Worm (Caenorhabditis elegans) whole organism, L4 larva: ENCODE measurements around the gene sup-35.
A peak's percentile ranks its signal among the peaks of the same experiment; 100 is the strongest.

Experiments
- F10B5.3 ChIP-seq: sonication (generic microtip); optimal IDR thresholded peaks from 2 replicates; lab custom pipeline; 2016; ENCODE audit warnings: mild to moderate bottlenecking, missing genetic modification characterization, missing compliant biosample characterization
- F44E2.7 ChIP-seq: fragments of 200-800 bp; sonication (Bioruptor generic); IDR thresholded peaks from 2 replicates; pipeline ENCODE4 v2.1.2; 2022; ENCODE audit warnings: missing genetic modification characterization, missing compliant biosample characterization
- T20F7.1 ChIP-seq: fragments of 200-800 bp; sonication (Bioruptor generic); optimal IDR thresholded peaks from 2 replicates; lab custom pipeline; 2018; ENCODE audit warnings: mild to moderate bottlenecking, missing genetic modification characterization, missing compliant biosample characterization
- Y105C5A.15 ChIP-seq: fragments of 200-800 bp; sonication (Bioruptor generic); IDR thresholded peaks from 2 replicates; pipeline ENCODE4 v1.3.6; 2022; ENCODE audit warnings: missing genetic modification characterization, missing compliant biosample characterization
- Y5F2A.4 ChIP-seq: fragments of 200-800 bp; sonication (Bioruptor generic); optimal IDR thresholded peaks from 2 replicates; lab custom pipeline; 2018; ENCODE audit warnings: mild to moderate bottlenecking, missing genetic modification characterization, missing compliant biosample characterization
- ZK546.5 ChIP-seq, 2 experiments: sonication (generic microtip); optimal IDR thresholded peaks; 2 replicates each; lab custom pipeline; 2017; ENCODE audit warnings: missing biosample characterization in 2 of 2, missing genetic modification characterization in 2 of 2
- aha-1 ChIP-seq: fragments of 150-350 bp; peaks from one replicate; lab custom pipeline; 2014; ENCODE audit warnings: missing biosample characterization, missing genetic modification characterization
- aly-2 ChIP-seq: sonication (generic microtip); optimal IDR thresholded peaks from 2 replicates; lab custom pipeline; 2018; ENCODE audit warnings: missing biosample characterization, missing genetic modification characterization
- ceh-20 ChIP-seq: fragments of 200-800 bp; sonication (Bioruptor generic); IDR thresholded peaks from 2 replicates; pipeline ENCODE4 v1.3.6; 2022; ENCODE audit warnings: missing genetic modification reagents, missing genetic modification characterization, missing compliant biosample characterization
- ceh-44 ChIP-seq: fragments of 200-800 bp; sonication (Bioruptor generic); IDR thresholded peaks from 2 replicates; pipeline ENCODE4 v1.3.6; 2022; ENCODE audit warnings: missing genetic modification reagents, missing genetic modification characterization, missing compliant biosample characterization
- ceh-62 ChIP-seq: sonication (generic microtip); optimal IDR thresholded peaks from 2 replicates; lab custom pipeline; 2017; ENCODE audit warnings: missing biosample characterization, missing genetic modification characterization
- ctbp-1 ChIP-seq: fragments of 200-800 bp; sonication (Bioruptor generic); IDR thresholded peaks from 2 replicates; pipeline ENCODE4 v1.3.6; 2022; ENCODE audit warnings: missing genetic modification reagents, missing genetic modification characterization, missing compliant biosample characterization
- daf-16 ChIP-seq, 3 experiments: sonication (generic microtip); optimal IDR thresholded peaks; 2 replicates each; lab custom pipeline; 2016 to 2017; ENCODE audit warnings: missing genetic modification characterization in 3 of 3, missing genetic modification reagents in 3 of 3, mild to moderate bottlenecking in 2 of 3, missing compliant biosample characterization in 2 of 3, missing biosample characterization in 1 of 3, moderate library complexity in 1 of 3
- dmd-8 ChIP-seq: fragments of 200-800 bp; sonication (Bioruptor generic); IDR thresholded peaks from 2 replicates; pipeline ENCODE4 v1.3.6; 2022; ENCODE audit warnings: missing genetic modification characterization, missing compliant biosample characterization
- dmd-9 ChIP-seq: fragments of 200-800 bp; sonication (Bioruptor generic); IDR thresholded peaks from 2 replicates; pipeline ENCODE4 v1.3.6; 2022; ENCODE audit warnings: missing genetic modification reagents, missing genetic modification characterization, missing compliant biosample characterization
- duxl-1 ChIP-seq: sonication (generic microtip); optimal IDR thresholded peaks from 2 replicates; lab custom pipeline; 2016; ENCODE audit warnings: mild to moderate bottlenecking, missing genetic modification characterization, moderate library complexity, missing compliant biosample characterization; ENCODE audit not compliant: poor library complexity
- dve-1 ChIP-seq: sonication (generic microtip); optimal IDR thresholded peaks from 2 replicates; lab custom pipeline; 2017; ENCODE audit warnings: antibody characterized with exemption, mild to moderate bottlenecking, missing genetic modification characterization, missing compliant biosample characterization; ENCODE audit not compliant: insufficient read depth
- fos-1 ChIP-seq: fragments of 150-350 bp; optimal IDR thresholded peaks from 2 replicates; lab custom pipeline; 2014; ENCODE audit warnings: missing biosample characterization, missing genetic modification characterization
- hlh-11 ChIP-seq: fragments of 200-800 bp; sonication (Bioruptor generic); optimal IDR thresholded peaks from 2 replicates; lab custom pipeline; 2018; ENCODE audit warnings: mild to moderate bottlenecking, missing genetic modification characterization, missing compliant biosample characterization
- hmg-1.1 ChIP-seq: fragments of 200-800 bp; sonication (Bioruptor generic); IDR thresholded peaks from 2 replicates; pipeline ENCODE4 v1.3.6; 2022; ENCODE audit warnings: missing genetic modification reagents, missing genetic modification characterization, missing compliant biosample characterization
- lin-15B ChIP-seq: fragments of 150-350 bp; sonication (generic microtip); optimal IDR thresholded peaks from 3 replicates; lab custom pipeline; 2014; ENCODE audit warnings: missing biosample characterization, missing genetic modification characterization
- lin-29 ChIP-seq: fragments of 200-800 bp; sonication (Bioruptor generic); IDR thresholded peaks from 2 replicates; pipeline ENCODE4 v1.3.6; 2022; ENCODE audit warnings: missing genetic modification reagents, missing genetic modification characterization, missing compliant biosample characterization
- lin-38 ChIP-seq: fragments of 200-800 bp; sonication (Bioruptor generic); IDR thresholded peaks from 2 replicates; pipeline ENCODE4 v1.3.6; 2022; ENCODE audit warnings: missing genetic modification reagents, missing genetic modification characterization, missing compliant biosample characterization
- lin-39 ChIP-seq: fragments of 150-350 bp; optimal IDR thresholded peaks from 2 replicates; lab custom pipeline; 2014; ENCODE audit warnings: missing biosample characterization, missing genetic modification reagents, missing genetic modification characterization
- madf-5 ChIP-seq, 2 experiments: fragments of 200-800 bp; sonication (Bioruptor generic); IDR thresholded peaks; 2 replicates each; pipeline ENCODE4 v1.3.6; 2022; ENCODE audit warnings: missing compliant biosample characterization in 2 of 2, missing genetic modification characterization in 2 of 2
- madf-9 ChIP-seq: fragments of 200-800 bp; sonication (Bioruptor generic); conservative IDR thresholded peaks from 2 replicates; pipeline ENCODE4 v1.3.6; 2022; ENCODE audit warnings: missing genetic modification reagents, missing genetic modification characterization, missing compliant biosample characterization
- mdt-29 ChIP-seq: fragments of 200-800 bp; sonication (Bioruptor generic); IDR thresholded peaks from 2 replicates; pipeline ENCODE4 v1.3.6; 2022; ENCODE audit warnings: missing genetic modification reagents, missing genetic modification characterization, missing compliant biosample characterization
- mxl-2 ChIP-seq: fragments of 200-800 bp; sonication (Bioruptor generic); conservative IDR thresholded peaks from 2 replicates; pipeline ENCODE4 v1.3.6; 2022; ENCODE audit warnings: missing genetic modification reagents, missing genetic modification characterization, missing compliant biosample characterization
- nhr-10 ChIP-seq: fragments of 150-350 bp; optimal IDR thresholded peaks from 2 replicates; lab custom pipeline; 2014; ENCODE audit warnings: missing biosample characterization, missing genetic modification characterization
- nhr-102 ChIP-seq: sonication (generic microtip); optimal IDR thresholded peaks from 2 replicates; lab custom pipeline; 2016; ENCODE audit warnings: mild to moderate bottlenecking, missing genetic modification characterization, moderate library complexity, missing compliant biosample characterization
- nhr-237 ChIP-seq: sonication (generic microtip); optimal IDR thresholded peaks from 2 replicates; lab custom pipeline; 2017; ENCODE audit warnings: missing biosample characterization, missing genetic modification characterization
- nhr-25 ChIP-seq: sonication (generic microtip); optimal IDR thresholded peaks from 2 replicates; lab custom pipeline; 2017; ENCODE audit warnings: missing genetic modification characterization, mild to moderate bottlenecking, missing compliant biosample characterization, antibody characterized with exemption, moderate library complexity, borderline replicate concordance; ENCODE audit not compliant: insufficient read depth
- nhr-6 ChIP-seq: fragments of 150-350 bp; optimal IDR thresholded peaks from 2 replicates; lab custom pipeline; 2014; ENCODE audit warnings: missing biosample characterization, missing genetic modification characterization
- nhr-76 ChIP-seq: fragments of 150-350 bp; optimal IDR thresholded peaks from 2 replicates; lab custom pipeline; 2014; ENCODE audit warnings: missing biosample characterization, missing genetic modification characterization
- pha-4 ChIP-seq, 2 experiments: fragments of 150-350 bp in 1 of 2; fragments of 200-800 bp in 1 of 2; sonication (Bioruptor generic) in 1 of 2; IDR thresholded peaks in 1 of 2; optimal IDR thresholded peaks in 1 of 2; 2 replicates each; pipeline versions ENCODE4 v1.3.6 to Lab custom; 2014 to 2022; ENCODE audit warnings: missing genetic modification characterization in 2 of 2, missing genetic modification reagents in 2 of 2, missing biosample characterization in 1 of 2, missing compliant biosample characterization in 1 of 2
- php-3 ChIP-seq: fragments of 200-800 bp; sonication (Bioruptor generic); IDR thresholded peaks from 2 replicates; pipeline ENCODE4 v1.3.6; 2022; ENCODE audit warnings: missing genetic modification reagents, missing genetic modification characterization, missing compliant biosample characterization
- pqm-1 ChIP-seq: sonication (generic microtip); optimal IDR thresholded peaks from 2 replicates; lab custom pipeline; 2017; ENCODE audit warnings: missing biosample characterization, missing genetic modification characterization
- sdz-12 ChIP-seq: fragments of 200-800 bp; sonication (Bioruptor generic); optimal IDR thresholded peaks from 2 replicates; lab custom pipeline; 2018; ENCODE audit warnings: mild to moderate bottlenecking, missing genetic modification characterization, missing compliant biosample characterization
- set-16 ChIP-seq: fragments of 200-800 bp; sonication (Bioruptor generic); IDR thresholded peaks from 2 replicates; pipeline ENCODE4 v1.3.6; 2022; ENCODE audit warnings: missing genetic modification reagents, missing genetic modification characterization, missing compliant biosample characterization
- snpc-1.2 ChIP-seq: fragments of 200-800 bp; sonication (Bioruptor generic); IDR thresholded peaks from 2 replicates; pipeline ENCODE4 v1.3.6; 2022; ENCODE audit warnings: missing genetic modification reagents, missing genetic modification characterization, missing compliant biosample characterization
- spr-1 ChIP-seq: sonication (generic microtip); optimal IDR thresholded peaks from 2 replicates; lab custom pipeline; 2016; ENCODE audit warnings: mild to moderate bottlenecking, missing genetic modification characterization, missing compliant biosample characterization
- tra-1 ChIP-seq: fragments of 200-800 bp; sonication (Bioruptor generic); IDR thresholded peaks from 2 replicates; pipeline ENCODE4 v1.3.6; 2022; ENCODE audit warnings: missing genetic modification reagents, missing genetic modification characterization, missing compliant biosample characterization
- unc-62 ChIP-seq, 3 experiments: fragments of 150-350 bp in 1 of 3; sonication (generic microtip); optimal IDR thresholded peaks in 2 of 3; peaks in 1 of 3; 1 replicate in 1 of 3; 2 replicates in 2 of 3; lab custom pipeline; 2014 to 2017; ENCODE audit warnings: missing biosample characterization in 3 of 3, missing genetic modification characterization in 3 of 3, missing genetic modification reagents in 3 of 3, missing genotype in 1 of 3
- zag-1 ChIP-seq: fragments of 150-350 bp; optimal IDR thresholded peaks from 2 replicates; lab custom pipeline; 2014; ENCODE audit warnings: missing biosample characterization, missing genetic modification characterization
- zfp-3 ChIP-seq: fragments of 200-800 bp; sonication (Bioruptor generic); conservative IDR thresholded peaks from 2 replicates; pipeline ENCODE4 v1.3.6; 2022; ENCODE audit warnings: missing genetic modification reagents, missing genetic modification characterization, missing compliant biosample characterization
- zip-11 ChIP-seq: fragments of 200-800 bp; sonication (Bioruptor generic); IDR thresholded peaks from 2 replicates; pipeline ENCODE4 v1.3.6; 2022; ENCODE audit warnings: missing genetic modification characterization, missing compliant biosample characterization
- ztf-11 ChIP-seq: fragments of 150-350 bp; optimal IDR thresholded peaks from 2 replicates; lab custom pipeline; 2014; ENCODE audit warnings: missing biosample characterization, missing genetic modification characterization
- ztf-7 ChIP-seq: fragments of 150-350 bp; optimal IDR thresholded peaks from 2 replicates; lab custom pipeline; 2014; ENCODE audit warnings: missing biosample characterization, missing genetic modification characterization

The sup-35 gene

DNA sequence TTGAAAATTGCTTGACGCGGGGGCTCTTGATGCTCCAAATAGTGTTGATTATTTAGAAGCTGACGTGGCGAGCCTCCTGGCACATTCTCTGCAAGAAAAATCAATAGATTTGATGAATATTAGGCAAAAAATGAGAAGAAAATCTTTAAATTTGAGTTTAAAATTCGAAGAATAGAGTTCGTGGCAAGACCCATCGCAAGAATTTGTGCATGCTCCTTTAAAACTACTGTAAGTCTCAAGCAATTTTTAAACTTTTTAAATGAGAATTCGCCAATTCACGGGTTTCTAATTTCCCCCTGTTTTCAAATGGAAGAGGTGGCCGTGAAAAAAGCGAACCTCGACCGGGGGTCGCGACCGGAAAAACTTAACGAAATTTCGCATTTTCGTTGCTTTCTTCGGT lies 5.2 kb downstream of the sup-35 start:
- TF ChIP-seq unc-62 (GFP tag; optimal IDR thresholded peaks at IDR 0.05 in 1 of 2; lab: Kevin White, UChicago) = no peak
- TF ChIP-seq unc-62 (tag; optimal IDR thresholded peaks at IDR 0.05; lab: Kevin White, UChicago) = no peak
- no peak for TF ChIP-seq nhr-10 (tag; lab: Kevin White, UChicago)
- TF ChIP-seq dmd-9 = no peak
- no peak for TF ChIP-seq ceh-20
- TF ChIP-seq T20F7.1 (GFP tag; lab: Kevin White, UChicago) = no peak
- TF ChIP-seq F10B5.3 (tag; lab: Kevin White, UChicago) = no peak
- no peak for TF ChIP-seq aly-2 (tag; lab: Kevin White, UChicago)
- TF ChIP-seq set-16 (GFP tag; lab: Robert Waterston, UW) = no peak

DNA sequence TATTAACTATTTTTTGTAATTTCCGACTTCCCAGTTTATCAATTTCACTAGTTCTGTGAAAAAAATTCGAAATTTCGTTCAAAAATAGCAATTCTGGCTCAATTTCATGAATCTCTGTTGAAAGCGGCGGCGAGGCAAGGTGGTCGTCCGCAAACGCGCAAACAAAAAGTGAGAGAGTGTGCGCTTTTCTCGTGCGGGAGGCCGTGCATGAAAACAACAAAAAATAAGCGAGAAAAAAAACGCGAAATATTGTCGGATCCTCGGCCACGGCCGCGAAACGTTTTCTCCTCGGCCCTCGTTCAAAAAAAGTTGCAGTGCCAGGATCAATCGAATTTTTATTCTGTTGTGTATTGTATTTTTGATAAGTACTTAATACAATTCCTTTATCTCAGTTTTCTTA lies 6.3 kb downstream of the sup-35 start:
- peak; percentile 59; the same call in 1 of the 2 replicates for TF ChIP-seq ceh-20
- peak; percentile 50; the same call in 1 of the 2 replicates for TF ChIP-seq madf-9 (GFP tag; lab: Robert Waterston, UW)
- TF ChIP-seq ZK546.5 (tag; optimal IDR thresholded peaks at IDR 0.05; lab: Kevin White, UChicago) = no peak
- TF ChIP-seq aha-1 (tag; lab: Kevin White, UChicago) = no peak
- TF ChIP-seq F44E2.7 = no peak
- no peak for TF ChIP-seq ctbp-1 (GFP tag; lab: Robert Waterston, UW)
- TF ChIP-seq dmd-9 = peak; percentile 84
- no peak for TF ChIP-seq dve-1 (tag; lab: Kevin White, UChicago)
- no peak for TF ChIP-seq dmd-8 (GFP tag; lab: Robert Waterston, UW)
- TF ChIP-seq daf-16 (GFP tag; optimal IDR thresholded peaks at IDR 0.05; lab: Kevin White, UChicago) = peak in 1 of 2 experiments; percentile 10
- peak; percentile 39 for TF ChIP-seq daf-16 (tag; optimal IDR thresholded peaks at IDR 0.05; lab: Kevin White, UChicago)
- TF ChIP-seq tra-1 (GFP tag; lab: Robert Waterston, UW) = no peak
- no peak for TF ChIP-seq nhr-25 (tag; lab: Kevin White, UChicago)
- no peak for TF ChIP-seq nhr-237 (tag; lab: Kevin White, UChicago)
- TF ChIP-seq mxl-2 (GFP tag; lab: Robert Waterston, UW) = no peak
- peak; percentile 53 for TF ChIP-seq T20F7.1 (GFP tag; lab: Kevin White, UChicago)
- TF ChIP-seq set-16 (GFP tag; lab: Robert Waterston, UW) = peak; percentile 23; the same call in 1 of the 2 replicates
- no peak for TF ChIP-seq zip-11 (GFP tag; lab: Robert Waterston, UW)
- no peak for TF ChIP-seq snpc-1.2 (GFP tag; lab: Robert Waterston, UW)
- TF ChIP-seq php-3 = 0 out of 2 replicates have a peak, but pooled peaks have one; percentile 10
- no peak for TF ChIP-seq pqm-1 (tag; lab: Kevin White, UChicago)
- no peak for TF ChIP-seq duxl-1
- TF ChIP-seq fos-1 (tag; lab: Kevin White, UChicago) = no peak
- no peak for TF ChIP-seq ztf-11 (tag; lab: Kevin White, UChicago)
- TF ChIP-seq nhr-102 (tag; lab: Kevin White, UChicago) = peak; percentile 52
- no peak for TF ChIP-seq sdz-12 (GFP tag; lab: Kevin White, UChicago)
- TF ChIP-seq lin-15B (tag; lab: Kevin White, UChicago) = no peak
- TF ChIP-seq lin-39 (tag; lab: Kevin White, UChicago) = no peak
- no peak for TF ChIP-seq ztf-7
- peak; percentile 80 for TF ChIP-seq lin-29
- peak; percentile 89 for TF ChIP-seq lin-38 (GFP tag; lab: Robert Waterston, UW)
- no peak for TF ChIP-seq ceh-62 (tag; lab: Kevin White, UChicago)
- TF ChIP-seq spr-1 = no peak
- TF ChIP-seq pha-4 (GFP tag; IDR thresholded peaks at IDR 0.05; lab: Robert Waterston, UW) = peak; percentile 62
- TF ChIP-seq pha-4 (tag; optimal IDR thresholded peaks at IDR 0.05; lab: Kevin White, UChicago) = no peak
- TF ChIP-seq hmg-1.1 (GFP tag; lab: Robert Waterston, UW) = peak; percentile 78
- no peak for TF ChIP-seq nhr-76 (tag; lab: Kevin White, UChicago)
- no peak for TF ChIP-seq zag-1 (tag; lab: Kevin White, UChicago)
- TF ChIP-seq zfp-3 (GFP tag; lab: Robert Waterston, UW) = no peak
- TF ChIP-seq nhr-6 (tag; lab: Kevin White, UChicago) = no peak
- TF ChIP-seq Y105C5A.15 (GFP tag; lab: Robert Waterston, UW) = no peak
- TF ChIP-seq ceh-44 (GFP tag; lab: Robert Waterston, UW) = peak; percentile 75; the same call in 1 of the 2 replicates
- no peak for TF ChIP-seq mdt-29
- peak; percentile 59 for TF ChIP-seq hlh-11 (tag; lab: Kevin White, UChicago)
- no peak for TF ChIP-seq Y5F2A.4
- TF ChIP-seq madf-5 (GFP tag; IDR thresholded peaks at IDR 0.05; lab: Robert Waterston, UW) = no peak
